Fruit fly (Drosophila melanogaster) whole organism, wandering third instar larva: ENCODE data around the gene Brf.

Source experiments
- Abd-B ChIP-seq: fragments of >200 bp; optimal IDR thresholded peaks from 2 replicates; lab custom pipeline; 2017; ENCODE audit warnings: missing biosample characterization, missing genetic modification characterization
- CG32264 ChIP-seq: fragments of 200-800 bp; sonication (Bioruptor generic); optimal IDR thresholded peaks from 2 replicates; lab custom pipeline; 2016; ENCODE audit warnings: missing biosample characterization, missing genetic modification characterization
- CG9705 ChIP-seq: fragments of 200-800 bp; sonication (Bioruptor generic); optimal IDR thresholded peaks from 2 replicates; lab custom pipeline; 2018; ENCODE audit warnings: missing biosample characterization, mild to moderate bottlenecking, missing genetic modification characterization
- CrebA ChIP-seq: fragments of 200-800 bp; sonication (Bioruptor generic); optimal IDR thresholded peaks from 2 replicates; lab custom pipeline; 2016; ENCODE audit warnings: missing biosample characterization, mild to moderate bottlenecking, missing genetic modification characterization, borderline replicate concordance
- Dfd ChIP-seq: fragments of >200 bp; optimal IDR thresholded peaks from 2 replicates; lab custom pipeline; 2017; ENCODE audit warnings: missing biosample characterization, missing genetic modification characterization
- Dif ChIP-seq: fragments of 200-275, 200-300 bp; sonication (Bioruptor generic); optimal IDR thresholded peaks from 2 replicates; lab custom pipeline; 2018; ENCODE audit warnings: missing biosample characterization, missing genetic modification characterization; ENCODE audit not compliant: partially characterized antibody
- GATAd ChIP-seq: sonication (Bioruptor generic); optimal IDR thresholded peaks from 2 replicates; lab custom pipeline; 2016; ENCODE audit warnings: missing biosample characterization, missing genetic modification characterization
- HLH106 ChIP-seq: fragments of 200-800 bp; optimal IDR thresholded peaks from 3 replicates; lab custom pipeline; 2019; ENCODE audit warnings: missing biosample characterization, mild to moderate bottlenecking, missing genetic modification characterization, moderate library complexity
- Hnf4 ChIP-seq: fragments of 200-800 bp; sonication (Bioruptor generic); optimal IDR thresholded peaks from 2 replicates; lab custom pipeline; 2016; ENCODE audit warnings: missing biosample characterization, mild to moderate bottlenecking, missing genetic modification characterization
- Hr78 ChIP-seq: fragments of >200 bp; optimal IDR thresholded peaks from 2 replicates; lab custom pipeline; 2017; ENCODE audit warnings: missing biosample characterization, missing genetic modification characterization
- Hr83 ChIP-seq: fragments of 200-300 bp; sonication (Bioruptor generic); optimal IDR thresholded peaks from 2 replicates; lab custom pipeline; 2016; ENCODE audit warnings: missing biosample characterization, mild to moderate bottlenecking, missing genetic modification characterization, moderate library complexity; ENCODE audit not compliant: poor library complexity, severe bottlenecking
- Jra ChIP-seq: sonication (Bioruptor generic); optimal IDR thresholded peaks from 2 replicates; lab custom pipeline; 2016; ENCODE audit warnings: missing biosample characterization, missing genetic modification characterization
- Mio ChIP-seq: sonication (Bioruptor generic); optimal IDR thresholded peaks from 2 replicates; lab custom pipeline; 2016; ENCODE audit warnings: missing biosample characterization, missing genetic modification characterization
- Myc ChIP-seq: fragments of >200 bp; optimal IDR thresholded peaks from 2 replicates; lab custom pipeline; 2017
- N ChIP-seq: fragments of >200 bp; optimal IDR thresholded peaks from 2 replicates; lab custom pipeline; 2018; ENCODE audit warnings: missing biosample characterization, missing external identifiers, missing genetic modification characterization
- OdsH ChIP-seq: fragments of 200-800 bp; sonication (Bioruptor generic); optimal IDR thresholded peaks from 2 replicates; lab custom pipeline; 2016; ENCODE audit warnings: missing biosample characterization, mild to moderate bottlenecking, missing genetic modification characterization
- Rel ChIP-seq, 2 experiments: fragments of 200-800 bp; sonication (Bioruptor generic) in 1 of 2; optimal IDR thresholded peaks; 2 replicates in 1 of 2; 3 replicates in 1 of 2; lab custom pipeline; 2016 to 2019; ENCODE audit warnings: mild to moderate bottlenecking in 2 of 2, missing biosample characterization in 2 of 2, missing genetic modification characterization in 2 of 2, moderate library complexity in 1 of 2
- Sp1 ChIP-seq: fragments of 200-800 bp; sonication (Bioruptor generic); optimal IDR thresholded peaks from 3 replicates; lab custom pipeline; 2019; ENCODE audit warnings: missing biosample characterization, mild to moderate bottlenecking, missing genetic modification characterization, moderate library complexity
- Vsx2 ChIP-seq: fragments of 200-300, 225-300 bp; sonication (Bioruptor generic); optimal IDR thresholded peaks from 2 replicates; lab custom pipeline; 2018; ENCODE audit warnings: missing biosample characterization, missing genetic modification characterization; ENCODE audit not compliant: partially characterized antibody
- br ChIP-seq: fragments of 200-800 bp; sonication (Bioruptor generic); optimal IDR thresholded peaks from 2 replicates; lab custom pipeline; 2016; ENCODE audit warnings: missing biosample characterization, missing genetic modification characterization
- brk ChIP-seq: fragments of 200-800 bp; sonication (Bioruptor generic); optimal IDR thresholded peaks from 2 replicates; lab custom pipeline; 2016; ENCODE audit warnings: missing biosample characterization, mild to moderate bottlenecking, missing genetic modification characterization
- dl ChIP-seq, 2 experiments: fragments of 175-275, 200-275 bp in 1 of 2; fragments of 200-275 bp in 1 of 2; sonication (Bioruptor generic); optimal IDR thresholded peaks; lab custom pipeline; 2018; ENCODE audit warnings: mild to moderate bottlenecking in 2 of 2, missing biosample characterization in 2 of 2, missing genetic modification characterization in 2 of 2, moderate library complexity in 2 of 2; ENCODE audit not compliant: partially characterized antibody in 2 of 2, insufficient read depth in 1 of 2
- dmrt93B ChIP-seq: fragments of 200-800 bp; sonication (Bioruptor generic); optimal IDR thresholded peaks from 2 replicates; lab custom pipeline; 2018; ENCODE audit warnings: missing biosample characterization, mild to moderate bottlenecking, missing genetic modification characterization
- dsf ChIP-seq: sonication (Bioruptor generic); optimal IDR thresholded peaks from 2 replicates; lab custom pipeline; 2016; ENCODE audit warnings: missing biosample characterization, missing genetic modification characterization, borderline replicate concordance
- ey ChIP-seq: fragments of 200-800 bp; sonication (Bioruptor generic); optimal IDR thresholded peaks from 2 replicates; lab custom pipeline; 2016; ENCODE audit warnings: missing biosample characterization, missing genetic modification characterization
- foxo ChIP-seq, 2 experiments: fragments of 200-800 bp; sonication (Bioruptor generic); optimal IDR thresholded peaks; 2 replicates in 1 of 2; 3 replicates in 1 of 2; lab custom pipeline; 2016 to 2017; ENCODE audit warnings: missing biosample characterization in 2 of 2, missing genetic modification characterization in 2 of 2
- fru ChIP-seq: fragments of 200-800 bp; sonication (Bioruptor generic); optimal IDR thresholded peaks from 3 replicates; lab custom pipeline; 2016; ENCODE audit warnings: missing biosample characterization, mild to moderate bottlenecking, missing genetic modification characterization
- h ChIP-seq: fragments of 200-800 bp; sonication (Bioruptor generic); optimal IDR thresholded peaks from 3 replicates; lab custom pipeline; 2016; ENCODE audit warnings: missing biosample characterization, mild to moderate bottlenecking, missing genetic modification characterization
- jim ChIP-seq: fragments of 175-275, 200-325 bp; sonication (Bioruptor generic); optimal IDR thresholded peaks from 2 replicates; lab custom pipeline; 2016; ENCODE audit warnings: missing biosample characterization, mild to moderate bottlenecking, missing genetic modification characterization
- lola ChIP-seq: fragments of >200 bp; optimal IDR thresholded peaks from 2 replicates; lab custom pipeline; 2017; ENCODE audit warnings: missing biosample characterization, missing genetic modification characterization
- pan ChIP-seq: fragments of >200 bp; optimal IDR thresholded peaks from 2 replicates; lab custom pipeline; 2017
- psq ChIP-seq: fragments of 200-800 bp; sonication (Bioruptor generic); optimal IDR thresholded peaks from 3 replicates; lab custom pipeline; 2017; ENCODE audit warnings: missing biosample characterization, mild to moderate bottlenecking, missing genetic modification characterization, moderate library complexity
- rgr ChIP-seq: fragments of 200-800 bp; sonication (Bioruptor generic); optimal IDR thresholded peaks from 3 replicates; lab custom pipeline; 2016; ENCODE audit warnings: missing biosample characterization, mild to moderate bottlenecking, missing genetic modification characterization
- sage ChIP-seq: fragments of 200-800 bp; sonication (Bioruptor generic); optimal IDR thresholded peaks from 2 replicates; lab custom pipeline; 2016; ENCODE audit warnings: missing biosample characterization, mild to moderate bottlenecking, missing genetic modification characterization
- sv ChIP-seq: fragments of 200-800 bp; sonication (Bioruptor generic); optimal IDR thresholded peaks from 3 replicates; lab custom pipeline; 2016; ENCODE audit warnings: missing biosample characterization, missing genetic modification characterization
- tai ChIP-seq: sonication (Bioruptor generic); optimal IDR thresholded peaks from 2 replicates; lab custom pipeline; 2016; ENCODE audit warnings: missing biosample characterization, missing genetic modification characterization
- usp ChIP-seq: fragments of >200 bp; optimal IDR thresholded peaks from 2 replicates; lab custom pipeline; 2017; ENCODE audit warnings: missing biosample characterization, missing genetic modification characterization
- woc ChIP-seq: sonication (Bioruptor generic); optimal IDR thresholded peaks from 2 replicates; lab custom pipeline; 2016; ENCODE audit warnings: missing biosample characterization, mild to moderate bottlenecking, missing genetic modification characterization

The Brf gene

DNA sequence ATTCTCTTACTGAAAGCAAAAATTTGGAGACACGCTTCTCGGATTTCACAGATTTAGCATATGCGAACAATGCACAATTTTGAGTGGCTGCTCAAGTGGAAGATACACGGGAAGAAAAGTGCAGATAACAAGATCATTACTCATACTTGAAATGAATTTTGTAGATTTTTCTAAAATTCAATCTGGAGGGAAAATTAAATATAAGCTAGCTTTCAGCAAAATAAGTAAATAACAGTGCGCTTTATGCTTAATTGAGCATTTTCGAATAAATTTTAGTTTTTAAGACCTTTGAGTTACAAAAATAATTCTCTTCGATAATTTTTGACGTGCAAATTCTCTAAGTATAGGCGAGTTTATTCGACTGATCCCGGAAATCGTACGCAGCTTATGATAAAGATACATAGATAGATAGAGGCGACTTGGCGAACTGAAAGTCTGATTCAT lies 9.6 kb upstream of the Brf start:
- TF ChIP-seq fru (peak; percentile 63), dl (GFP tag; optimal IDR thresholded peaks at IDR 0.05; lab: Kevin White, UChicago; ENCODE audit: insufficient read depth in 1 of 2, partially characterized antibody in 2 of 2) (no peak), Hr78 (GFP tag; lab: Kevin White, UChicago) (no peak), usp (GFP tag; lab: Kevin White, UChicago) (no peak), lola (GFP tag; lab: Kevin White, UChicago) (no peak), jim (no peak), psq (GFP tag; lab: Kevin White, UChicago) (no peak), CG9705 (GFP tag; lab: Kevin White, UChicago) (peak; percentile 43), N (GFP tag; lab: Kevin White, UChicago) (no peak), br (GFP tag; lab: Kevin White, UChicago) (peak; percentile 54), Dif (GFP tag; lab: Kevin White, UChicago) (no peak), Hr83 (GFP tag; lab: Kevin White, UChicago) (no peak), OdsH (peak; percentile 56), HLH106 (tag; lab: Kevin White, UChicago) (peak; percentile 71), dmrt93B (GFP tag; lab: Kevin White, UChicago) (peak; percentile 29), CG32264 (GFP tag; lab: Kevin White, UChicago) (peak; percentile 43), pan (lab: Kevin White, UChicago) (no peak), Dfd (GFP tag; lab: Kevin White, UChicago) (no peak), tai (GFP tag; lab: Kevin White, UChicago) (no peak), Abd-B (no peak), dsf (GFP tag; lab: Kevin White, UChicago) (no peak), CrebA (GFP tag; lab: Kevin White, UChicago) (no peak), rgr (GFP tag; lab: Kevin White, UChicago) (peak; percentile 42), sv (GFP tag; lab: Kevin White, UChicago) (no peak), Vsx2 (GFP tag; lab: Kevin White, UChicago) (no peak), sage (GFP tag; lab: Kevin White, UChicago) (no peak), GATAd (GFP tag; lab: Kevin White, UChicago) (no peak), Myc (lab: Kevin White, UChicago) (no peak), Hnf4 (peak; percentile 29), woc (GFP tag; lab: Kevin White, UChicago) (peak; percentile 32), Jra (GFP tag; lab: Kevin White, UChicago) (no peak), Rel (GFP tag; optimal IDR thresholded peaks at IDR 0.05; lab: Kevin White, UChicago) (no peak), Rel (tag; optimal IDR thresholded peaks at IDR 0.05; lab: Kevin White, UChicago) (no peak), Mio (GFP tag; lab: Kevin White, UChicago) (no peak), h (GFP tag; lab: Kevin White, UChicago) (peak; percentile 76), brk (GFP tag; lab: Kevin White, UChicago) (no peak), Sp1 (GFP tag; lab: Kevin White, UChicago) (peak; percentile 58), ey (GFP tag; lab: Kevin White, UChicago) (peak; percentile 46), foxo (GFP tag; optimal IDR thresholded peaks at IDR 0.05; lab: Kevin White, UChicago) (peak in 1 of 2 experiments; percentile 73)

DNA sequence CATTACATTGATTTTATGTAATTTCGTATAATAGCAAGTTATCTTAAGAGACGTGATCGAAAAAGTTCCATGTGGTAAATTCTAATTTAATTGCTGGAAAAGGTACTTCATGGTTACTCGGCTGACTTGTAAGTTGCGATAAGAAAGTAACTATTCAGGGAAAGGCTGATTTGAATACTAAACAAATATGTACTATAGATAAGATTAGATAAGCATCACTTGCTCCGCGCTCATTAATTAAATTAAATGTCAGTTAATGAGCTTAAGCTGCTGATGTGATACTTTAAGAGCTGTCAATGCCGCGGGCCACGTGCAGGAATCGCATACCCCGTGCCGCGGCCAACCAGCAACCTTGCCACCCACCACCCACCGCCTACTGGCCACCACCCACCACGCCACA lies 9.0 kb upstream of the Brf start:
- TF ChIP-seq Sp1 (GFP tag; lab: Kevin White, UChicago), result no peak
- TF ChIP-seq Mio (GFP tag; lab: Kevin White, UChicago), result no peak
- no peak for TF ChIP-seq foxo (GFP tag; optimal IDR thresholded peaks at IDR 0.05; lab: Kevin White, UChicago)
- no peak for TF ChIP-seq Hr83 (GFP tag; lab: Kevin White, UChicago)
